Fruit fly (Drosophila melanogaster) whole organism, prepupa: ENCODE measurements around the gene zf30C.
A peak's percentile ranks its signal among the peaks of the same experiment; 100 is the strongest.

Source experiments
- CG10631 ChIP-seq: fragments of 200-800 bp; sonication (Bioruptor generic); optimal IDR thresholded peaks from 2 replicates; lab custom pipeline; 2016; ENCODE audit warnings: missing biosample characterization, missing genetic modification characterization
- CG10669 ChIP-seq: fragments of 200-800 bp; sonication (Bioruptor generic); optimal IDR thresholded peaks from 3 replicates; lab custom pipeline; 2018; ENCODE audit warnings: missing biosample characterization, mild to moderate bottlenecking, missing genetic modification characterization, moderate library complexity
- CG11294 ChIP-seq: fragments of 200-800 bp; sonication (Bioruptor generic); IDR thresholded peaks from 2 replicates; pipeline ENCODE4 v1.3.6; 2022; ENCODE audit warnings: missing biosample characterization, missing genetic modification characterization
- CG11902 ChIP-seq: fragments of 200-800 bp; sonication (Bioruptor generic); optimal IDR thresholded peaks from 3 replicates; lab custom pipeline; 2016; ENCODE audit warnings: missing biosample characterization, missing genetic modification characterization
- CG1621 ChIP-seq: fragments of 200-800 bp; sonication (Bioruptor generic); optimal IDR thresholded peaks from 3 replicates; lab custom pipeline; 2018; ENCODE audit warnings: missing biosample characterization, mild to moderate bottlenecking, missing genetic modification characterization
- CG16779 ChIP-seq: fragments of 200-800 bp; sonication (Bioruptor generic); optimal IDR thresholded peaks from 3 replicates; lab custom pipeline; 2017; ENCODE audit warnings: missing biosample characterization, mild to moderate bottlenecking, missing genetic modification characterization
- CG3032 ChIP-seq: fragments of 200-800 bp; optimal IDR thresholded peaks from 2 replicates; lab custom pipeline; 2019; ENCODE audit warnings: missing biosample characterization, mild to moderate bottlenecking, missing genetic modification characterization, moderate library complexity
- CG31627 ChIP-seq: fragments of 200-800 bp; sonication (Bioruptor generic); optimal IDR thresholded peaks from 3 replicates; lab custom pipeline; 2016; ENCODE audit warnings: missing biosample characterization, missing genetic modification characterization
- CG34406 ChIP-seq: fragments of 200-800 bp; sonication (Bioruptor generic); optimal IDR thresholded peaks from 3 replicates; lab custom pipeline; 2016; ENCODE audit warnings: missing biosample characterization, missing genetic modification characterization
- CG3919 ChIP-seq: fragments of 200-800 bp; sonication (Bioruptor generic); optimal IDR thresholded peaks from 3 replicates; lab custom pipeline; 2016; ENCODE audit warnings: missing biosample characterization, missing genetic modification characterization
- CG4318 ChIP-seq: fragments of 200-800 bp; sonication (Bioruptor generic); optimal IDR thresholded peaks from 3 replicates; lab custom pipeline; 2017; ENCODE audit warnings: missing biosample characterization, mild to moderate bottlenecking, missing genetic modification characterization
- CG6163 ChIP-seq: fragments of 200-800 bp; sonication (Bioruptor generic); IDR thresholded peaks from 3 replicates; pipeline ENCODE4 v1.3.6; 2022; ENCODE audit warnings: missing biosample characterization, missing genetic modification characterization
- CG6276 ChIP-seq: fragments of 200-800 bp; sonication (Bioruptor generic); optimal IDR thresholded peaks from 2 replicates; lab custom pipeline; 2017; ENCODE audit warnings: missing biosample characterization, mild to moderate bottlenecking, missing genetic modification characterization
- CG6808 ChIP-seq: fragments of 200-800 bp; sonication (Bioruptor generic); optimal IDR thresholded peaks from 3 replicates; lab custom pipeline; 2017; ENCODE audit warnings: missing biosample characterization, missing genetic modification characterization, mild to moderate bottlenecking, moderate library complexity, missing genetic modification reagents
- CG6854 ChIP-seq: fragments of 200-800 bp; sonication (Bioruptor generic); optimal IDR thresholded peaks from 2 replicates; lab custom pipeline; 2017; ENCODE audit warnings: missing biosample characterization, mild to moderate bottlenecking, missing genetic modification characterization
- CG7368 ChIP-seq: fragments of 200-800 bp; sonication (Bioruptor generic); optimal IDR thresholded peaks from 3 replicates; lab custom pipeline; 2016; ENCODE audit warnings: missing biosample characterization, missing genetic modification characterization
- CG8319 ChIP-seq: fragments of 200-800 bp; sonication (Bioruptor generic); optimal IDR thresholded peaks from 3 replicates; lab custom pipeline; 2016; ENCODE audit warnings: missing biosample characterization, missing genetic modification characterization
- CG8632 ChIP-seq: fragments of 200-800 bp; sonication (Bioruptor generic); optimal IDR thresholded peaks from 3 replicates; lab custom pipeline; 2016; ENCODE audit warnings: missing biosample characterization, missing genetic modification characterization
- Eip78C ChIP-seq: fragments of 200-800 bp; sonication (Bioruptor generic); peaks from one replicate; lab custom pipeline; 2016; ENCODE audit warnings: missing biosample characterization, missing genetic modification characterization
- Eip93F ChIP-seq: fragments of 200-800 bp; sonication (Bioruptor generic); optimal IDR thresholded peaks from 2 replicates; lab custom pipeline; 2016; ENCODE audit warnings: missing biosample characterization, mild to moderate bottlenecking, missing genetic modification characterization
- Ets96B ChIP-seq: fragments of 200-800 bp; optimal IDR thresholded peaks from 2 replicates; lab custom pipeline; 2019; ENCODE audit warnings: missing biosample characterization, mild to moderate bottlenecking, missing genetic modification characterization, moderate library complexity
- Hr39 ChIP-seq: fragments of 200-800 bp; sonication (Bioruptor generic); optimal IDR thresholded peaks from 2 replicates; lab custom pipeline; 2016; ENCODE audit warnings: missing biosample characterization, missing genetic modification characterization
- Hr4 ChIP-seq: fragments of 200-800 bp; sonication (Bioruptor generic); optimal IDR thresholded peaks from 3 replicates; lab custom pipeline; 2016; ENCODE audit warnings: missing biosample characterization, missing genetic modification characterization
- Lpt ChIP-seq: fragments of 200-800 bp; sonication (Bioruptor generic); optimal IDR thresholded peaks from 3 replicates; lab custom pipeline; 2016; ENCODE audit warnings: missing biosample characterization, missing genetic modification characterization
- Smox ChIP-seq: fragments of 200-800 bp; sonication (Bioruptor generic); optimal IDR thresholded peaks from 3 replicates; lab custom pipeline; 2016; ENCODE audit warnings: missing biosample characterization, missing genetic modification characterization
- Sox102F ChIP-seq: fragments of 200-800 bp; sonication (Bioruptor generic); optimal IDR thresholded peaks from 2 replicates; lab custom pipeline; 2016; ENCODE audit warnings: missing biosample characterization, mild to moderate bottlenecking, missing genetic modification characterization
- Sox14 ChIP-seq: fragments of 200-800 bp; sonication (Bioruptor generic); optimal IDR thresholded peaks from 3 replicates; lab custom pipeline; 2016; ENCODE audit warnings: missing biosample characterization, missing genetic modification characterization
- achi ChIP-seq: fragments of 200-800 bp; sonication (Bioruptor generic); optimal IDR thresholded peaks from 3 replicates; lab custom pipeline; 2016; ENCODE audit warnings: missing biosample characterization, missing genetic modification characterization
- acj6 ChIP-seq: fragments of 200-800 bp; sonication (Bioruptor generic); optimal IDR thresholded peaks from 3 replicates; lab custom pipeline; 2016; ENCODE audit warnings: missing biosample characterization, missing genetic modification characterization
- cyc ChIP-seq: fragments of 200-800 bp; sonication (Bioruptor generic); optimal IDR thresholded peaks from 3 replicates; lab custom pipeline; 2016; ENCODE audit warnings: missing biosample characterization, missing genetic modification characterization
- dsx ChIP-seq: fragments of 200-800 bp; optimal IDR thresholded peaks from 3 replicates; lab custom pipeline; 2019; ENCODE audit warnings: missing biosample characterization, mild to moderate bottlenecking, missing genetic modification characterization, moderate library complexity; ENCODE audit not compliant: poor library complexity, severe bottlenecking
- eg ChIP-seq: fragments of 200-800 bp; sonication (Bioruptor generic); IDR thresholded peaks from 3 replicates; pipeline ENCODE4 v1.3.6; 2022; ENCODE audit warnings: missing biosample characterization, missing genetic modification characterization
- esn ChIP-seq: fragments of 200-800 bp; sonication (Bioruptor generic); optimal IDR thresholded peaks from 2 replicates; lab custom pipeline; 2016; ENCODE audit warnings: missing biosample characterization, mild to moderate bottlenecking, missing genetic modification characterization, moderate library complexity
- net ChIP-seq: fragments of 200-800 bp; sonication (Bioruptor generic); optimal IDR thresholded peaks from 3 replicates; lab custom pipeline; 2016; ENCODE audit warnings: missing biosample characterization, missing genetic modification characterization
- pdm3 ChIP-seq: fragments of 200-800 bp; sonication (Bioruptor generic); optimal IDR thresholded peaks from 3 replicates; lab custom pipeline; 2016; ENCODE audit warnings: missing biosample characterization, missing genetic modification characterization
- salr ChIP-seq, 2 experiments: fragments of 200-800 bp; sonication (Bioruptor generic); optimal IDR thresholded peaks; 3 replicates each; lab custom pipeline; 2016 to 2018; ENCODE audit warnings: missing biosample characterization in 2 of 2, missing genetic modification characterization in 2 of 2, mild to moderate bottlenecking in 1 of 2
- spab ChIP-seq: fragments of 200-800 bp; sonication (Bioruptor generic); optimal IDR thresholded peaks from 2 replicates; lab custom pipeline; 2017; ENCODE audit warnings: missing biosample characterization, mild to moderate bottlenecking, missing genetic modification characterization, missing genetic modification reagents
- ss ChIP-seq, 2 experiments: fragments of 200-800 bp; sonication (Bioruptor generic); optimal IDR thresholded peaks; 2 replicates in 1 of 2; 3 replicates in 1 of 2; lab custom pipeline; 2017 to 2018; ENCODE audit warnings: mild to moderate bottlenecking in 2 of 2, missing biosample characterization in 2 of 2, missing genetic modification characterization in 2 of 2, moderate library complexity in 1 of 2
- svp ChIP-seq: fragments of 200-800 bp; sonication (Bioruptor generic); peaks from one replicate; lab custom pipeline; 2016; ENCODE audit warnings: missing biosample characterization, missing genetic modification characterization
- vri ChIP-seq: fragments of 200-800 bp; sonication (Bioruptor generic); optimal IDR thresholded peaks from 3 replicates; lab custom pipeline; 2016; ENCODE audit warnings: missing biosample characterization, mild to moderate bottlenecking, missing genetic modification characterization

The zf30C gene

DNA sequence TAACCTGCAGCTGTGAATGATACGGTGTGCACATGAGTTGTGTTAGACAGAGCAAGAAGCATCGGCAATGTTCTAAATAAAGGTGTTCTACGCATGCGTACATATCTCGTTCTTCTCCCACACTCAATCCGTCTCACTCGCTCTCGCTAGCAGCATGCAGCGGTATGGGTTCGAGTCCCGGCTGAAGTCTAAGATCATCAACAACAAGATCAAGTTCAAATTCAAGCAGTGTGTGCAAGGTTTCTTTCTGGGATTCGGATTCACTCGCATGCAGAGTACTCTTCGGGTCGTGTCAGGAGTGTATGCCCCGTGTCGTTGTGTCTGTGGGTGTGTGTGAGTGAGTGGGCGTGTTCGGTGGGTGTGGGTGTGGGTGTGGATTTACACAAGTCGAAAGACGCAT lies 26.9 kb upstream of the zf30C start:
- TF ChIP-seq CG31627 (no peak), CG6854 (no peak), Ets96B (no peak), CG16779 (tag; lab: Kevin White, UChicago) (no peak), svp (peak; percentile 85), CG1621 (tag; lab: Kevin White, UChicago) (peak; percentile 3)

DNA sequence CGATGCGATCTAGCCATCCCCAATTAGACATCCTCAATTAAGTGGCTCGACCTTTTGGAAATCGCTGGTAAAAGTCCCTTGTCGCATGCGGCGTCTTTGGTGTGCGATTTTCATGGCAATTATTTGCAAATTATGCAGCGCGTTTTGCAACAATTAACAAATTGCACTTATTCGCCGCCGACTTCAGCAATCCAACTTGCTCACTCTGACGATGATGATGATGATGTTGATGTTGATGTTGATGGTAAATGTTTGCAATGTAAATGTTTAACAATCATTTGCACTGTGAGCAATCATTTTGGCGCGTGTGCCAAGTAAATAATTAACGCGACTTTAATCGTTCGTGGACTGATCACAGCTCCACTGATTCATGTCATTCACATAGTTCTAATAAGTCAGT lies 24.0 kb upstream of the zf30C start:
- no peak for TF ChIP-seq CG10631 (GFP tag; lab: Kevin White, UChicago)
- peak; percentile 20 for TF ChIP-seq CG10669 (GFP tag; lab: Kevin White, UChicago)
- TF ChIP-seq CG34406 (GFP tag; lab: Kevin White, UChicago) = peak; percentile 38
- peak; percentile 25 for TF ChIP-seq CG6854
- TF ChIP-seq Smox (GFP tag; lab: Kevin White, UChicago) = no peak
- TF ChIP-seq Sox102F (GFP tag; lab: Kevin White, UChicago) = no peak
- TF ChIP-seq ss (GFP tag; optimal IDR thresholded peaks at IDR 0.05; lab: Kevin White, UChicago) = peak in 1 of 2 experiments; percentile 8
- no peak for TF ChIP-seq Hr39 (GFP tag; lab: Kevin White, UChicago)
- TF ChIP-seq vri (GFP tag; lab: Kevin White, UChicago) = no peak
- TF ChIP-seq Lpt (GFP tag; lab: Kevin White, UChicago) = no peak
- TF ChIP-seq pdm3 (GFP tag; lab: Kevin White, UChicago) = peak; percentile 19
- no peak for TF ChIP-seq svp
- no peak for TF ChIP-seq CG6276 (GFP tag; lab: Kevin White, UChicago)
- TF ChIP-seq CG6808 = no peak
- TF ChIP-seq spab = no peak
- TF ChIP-seq acj6 = no peak
- no peak for TF ChIP-seq dsx (GFP tag; lab: Kevin White, UChicago)
- no peak for TF ChIP-seq Hr4
- TF ChIP-seq CG4318 (GFP tag; lab: Kevin White, UChicago) = no peak
- TF ChIP-seq CG3919 (GFP tag; lab: Kevin White, UChicago) = peak; percentile 47
- 0 out of 3 replicates have a peak, but pooled peaks have one; percentile 21 for TF ChIP-seq eg
- no peak for TF ChIP-seq CG11902 (GFP tag; lab: Kevin White, UChicago)
- no peak for TF ChIP-seq CG11294 (GFP tag; lab: Robert Waterston, UW)
- peak; percentile 26 for TF ChIP-seq CG1621 (tag; lab: Kevin White, UChicago)
- TF ChIP-seq Ets96B = no peak
- peak; percentile 21 for TF ChIP-seq CG8632 (GFP tag; lab: Kevin White, UChicago)
- no peak for TF ChIP-seq CG8319 (GFP tag; lab: Kevin White, UChicago)
- no peak for TF ChIP-seq Eip93F (GFP tag; lab: Kevin White, UChicago)
- TF ChIP-seq CG3032 (tag; lab: Kevin White, UChicago) = no peak
- peak; percentile 15 for TF ChIP-seq achi (GFP tag; lab: Kevin White, UChicago)
- peak in 1 of 2 experiments; percentile 28 for TF ChIP-seq salr (GFP tag; optimal IDR thresholded peaks at IDR 0.05; lab: Kevin White, UChicago)
- TF ChIP-seq net (GFP tag; lab: Kevin White, UChicago) = no peak
- TF ChIP-seq Eip78C (GFP tag; lab: Kevin White, UChicago) = peak; percentile 77
- peak; percentile 37 for TF ChIP-seq CG7368
- peak; percentile 44; the same call in 1 of the 3 replicates for TF ChIP-seq CG6163 (GFP tag; lab: Robert Waterston, UW)
- no peak for TF ChIP-seq cyc (GFP tag; lab: Kevin White, UChicago)
- no peak for TF ChIP-seq Sox14
- TF ChIP-seq esn = no peak
- TF ChIP-seq, all 60 proteins: peak for 14
